Worm (Caenorhabditis elegans) whole organism, young adult: Measurements from ENCODE around the gene wrk-1.
A peak's percentile ranks its signal among the peaks of the same experiment; 100 is the strongest.

ENCODE experiments used
- B0019.2 ChIP-seq: fragments of 200-800 bp; sonication (Bioruptor generic); conservative IDR thresholded peaks from 2 replicates; pipeline ENCODE4 v1.3.6; 2022; ENCODE audit warnings: missing genetic modification reagents, missing genetic modification characterization, missing compliant biosample characterization
- B0336.3 ChIP-seq: fragments of 200-800 bp; sonication (Bioruptor generic); IDR thresholded peaks from 2 replicates; pipeline ENCODE4 v1.3.6; 2022; ENCODE audit warnings: missing genetic modification characterization, missing compliant biosample characterization
- D2030.7 ChIP-seq: fragments of 200-800 bp; sonication (Bioruptor generic); IDR thresholded peaks from 2 replicates; pipeline ENCODE4 v1.3.6; 2022; ENCODE audit warnings: missing genetic modification reagents, missing genetic modification characterization, missing compliant biosample characterization
- F22D6.2 ChIP-seq: sonication (generic microtip); optimal IDR thresholded peaks from 2 replicates; lab custom pipeline; 2016; ENCODE audit warnings: mild to moderate bottlenecking, missing genetic modification characterization, missing compliant biosample characterization
- F57A8.1 ChIP-seq: fragments of 200-800 bp; sonication (Bioruptor generic); optimal IDR thresholded peaks from 2 replicates; lab custom pipeline; 2018; ENCODE audit warnings: mild to moderate bottlenecking, missing genetic modification characterization, moderate library complexity, missing compliant biosample characterization
- F57C9.4 ChIP-seq: sonication (generic microtip); optimal IDR thresholded peaks from 2 replicates; lab custom pipeline; 2017; ENCODE audit warnings: mild to moderate bottlenecking, missing genetic modification characterization, missing compliant biosample characterization
- K11D2.4 ChIP-seq: fragments of 200-800 bp; sonication (Bioruptor generic); IDR thresholded peaks from 2 replicates; pipeline ENCODE4 v1.3.6; 2022; ENCODE audit warnings: missing genetic modification reagents, missing genetic modification characterization, missing compliant biosample characterization
- Y79H2A.3 ChIP-seq: fragments of 200-800 bp; sonication (Bioruptor generic); conservative IDR thresholded peaks from 2 replicates; pipeline ENCODE4 v1.3.6; 2022; ENCODE audit warnings: missing genetic modification reagents, missing genetic modification characterization, missing compliant biosample characterization
- ZK185.1 ChIP-seq: sonication (generic microtip); optimal IDR thresholded peaks from 2 replicates; lab custom pipeline; 2016; ENCODE audit warnings: mild to moderate bottlenecking, missing genetic modification characterization, missing compliant biosample characterization; ENCODE audit not compliant: poor library complexity, severe bottlenecking
- aptf-2 ChIP-seq: fragments of 200-800 bp; sonication (Bioruptor generic); conservative IDR thresholded peaks from 2 replicates; pipeline ENCODE4 v1.3.6; 2022; ENCODE audit warnings: missing genetic modification reagents, missing genetic modification characterization, missing compliant biosample characterization
- athp-1 ChIP-seq: sonication (generic microtip); optimal IDR thresholded peaks from 2 replicates; lab custom pipeline; 2017; ENCODE audit warnings: mild to moderate bottlenecking, missing genetic modification characterization, missing compliant biosample characterization
- attf-3 ChIP-seq: fragments of 200-800 bp; sonication (Bioruptor generic); conservative IDR thresholded peaks from 2 replicates; pipeline ENCODE4 v1.3.6; 2022; ENCODE audit warnings: missing genetic modification reagents, missing genetic modification characterization, missing compliant biosample characterization
- attf-5 ChIP-seq: fragments of 200-800 bp; sonication (Bioruptor generic); optimal IDR thresholded peaks from 2 replicates; lab custom pipeline; 2018; ENCODE audit warnings: mild to moderate bottlenecking, missing genetic modification characterization, missing compliant biosample characterization
- chd-7 ChIP-seq: sonication (generic microtip); optimal IDR thresholded peaks from 2 replicates; lab custom pipeline; 2016; ENCODE audit warnings: mild to moderate bottlenecking, missing genetic modification characterization, moderate library complexity, missing compliant biosample characterization
- dox-1 ChIP-seq: fragments of 200-800 bp; sonication (Bioruptor generic); IDR thresholded peaks from 2 replicates; pipeline ENCODE4 v1.3.6; 2022; ENCODE audit warnings: missing genetic modification reagents, missing genetic modification characterization, missing compliant biosample characterization
- dpl-1 ChIP-seq: fragments of 150-350 bp; optimal IDR thresholded peaks from 2 replicates; lab custom pipeline; 2014; ENCODE audit warnings: missing biosample characterization, missing genetic modification reagents, missing genetic modification characterization
- egl-18 ChIP-seq: fragments of 200-800 bp; sonication (Bioruptor generic); IDR thresholded peaks from 2 replicates; pipeline ENCODE4 v1.3.6; 2022; ENCODE audit warnings: missing genetic modification reagents, missing genetic modification characterization, missing compliant biosample characterization
- hmg-1.2 ChIP-seq: fragments of 200-800 bp; sonication (Bioruptor generic); IDR thresholded peaks from 2 replicates; pipeline ENCODE4 v1.3.6; 2022; ENCODE audit warnings: missing genetic modification reagents, missing genetic modification characterization, missing compliant biosample characterization
- let-526 ChIP-seq: fragments of 200-800 bp; sonication (Bioruptor generic); IDR thresholded peaks from 2 replicates; pipeline ENCODE4 v1.3.6; 2022; ENCODE audit warnings: missing genetic modification reagents, missing genetic modification characterization, missing compliant biosample characterization
- lin-40 ChIP-seq: sonication (generic microtip); optimal IDR thresholded peaks from 2 replicates; lab custom pipeline; 2016; ENCODE audit warnings: missing genetic modification characterization, mild to moderate bottlenecking, missing compliant biosample characterization, missing genotype, missing genetic modification reagents
- madf-8 ChIP-seq: fragments of 200-800 bp; sonication (Bioruptor generic); conservative IDR thresholded peaks from 2 replicates; pipeline ENCODE4 v1.3.6; 2022; ENCODE audit warnings: missing genetic modification reagents, missing genetic modification characterization, missing compliant biosample characterization
- mcd-1 ChIP-seq: fragments of 200-800 bp; sonication (Bioruptor generic); IDR thresholded peaks from 2 replicates; pipeline ENCODE4 v1.3.6; 2022; ENCODE audit warnings: missing genetic modification reagents, missing genetic modification characterization, missing compliant biosample characterization
- mel-28 ChIP-seq: sonication (generic microtip); optimal IDR thresholded peaks from 2 replicates; lab custom pipeline; 2016; ENCODE audit warnings: borderline replicate concordance, mild to moderate bottlenecking, missing genetic modification characterization, missing compliant biosample characterization
- mxl-1 ChIP-seq: sonication (generic microtip); optimal IDR thresholded peaks from 2 replicates; lab custom pipeline; 2016; ENCODE audit warnings: missing genetic modification characterization, missing compliant biosample characterization
- nhr-27 ChIP-seq: fragments of 200-800 bp; sonication (Bioruptor generic); optimal IDR thresholded peaks from 2 replicates; lab custom pipeline; 2018; ENCODE audit warnings: mild to moderate bottlenecking, missing genetic modification characterization, moderate library complexity, missing compliant biosample characterization
- pha-4 ChIP-seq: fragments of 150-350 bp; sonication (generic microtip); optimal IDR thresholded peaks from 2 replicates; lab custom pipeline; 2014; ENCODE audit warnings: missing biosample characterization, missing genetic modification reagents, missing genetic modification characterization
- repo-1 ChIP-seq: sonication (generic microtip); optimal IDR thresholded peaks from 2 replicates; lab custom pipeline; 2017; ENCODE audit warnings: mild to moderate bottlenecking, missing genetic modification characterization, missing compliant biosample characterization
- sea-2 ChIP-seq: fragments of 200-800 bp; sonication (Bioruptor generic); IDR thresholded peaks from 2 replicates; pipeline ENCODE4 v1.3.6; 2022; ENCODE audit warnings: missing genetic modification characterization, missing compliant biosample characterization
- snpc-1.1 ChIP-seq: sonication (generic microtip); optimal IDR thresholded peaks from 2 replicates; lab custom pipeline; 2017; ENCODE audit warnings: missing genetic modification characterization, mild to moderate bottlenecking, missing compliant biosample characterization, antibody characterized with exemption, moderate library complexity, missing genotype, missing genetic modification reagents; ENCODE audit not compliant: insufficient read depth
- snpc-3.4 ChIP-seq: sonication (generic microtip); optimal IDR thresholded peaks from 2 replicates; lab custom pipeline; 2017; ENCODE audit warnings: missing genetic modification characterization, mild to moderate bottlenecking, missing compliant biosample characterization, antibody characterized with exemption, moderate library complexity, missing genotype, missing genetic modification reagents
- snpc-4 ChIP-seq, 5 experiments: fragments of 150-350 bp in 1 of 5; sonication (generic microtip) in 4 of 5; optimal IDR thresholded peaks; 2 replicates each; lab custom pipeline; 2014 to 2018; ENCODE audit warnings: missing genetic modification characterization in 5 of 5, missing biosample characterization in 3 of 5, antibody characterized with exemption in 2 of 5, mild to moderate bottlenecking in 2 of 5, missing compliant biosample characterization in 2 of 5, missing genotype in 2 of 5, moderate library complexity in 2 of 5, missing genetic modification reagents in 1 of 5
- sptf-2 ChIP-seq: fragments of 200-800 bp; sonication (Bioruptor generic); optimal IDR thresholded peaks from 2 replicates; lab custom pipeline; 2018; ENCODE audit warnings: mild to moderate bottlenecking, missing genetic modification characterization, missing compliant biosample characterization
- unc-130 ChIP-seq: sonication (generic microtip); optimal IDR thresholded peaks from 2 replicates; lab custom pipeline; 2016; ENCODE audit warnings: missing genetic modification reagents, missing genetic modification characterization, missing compliant biosample characterization
- ztf-18 ChIP-seq: sonication (generic microtip); optimal IDR thresholded peaks from 2 replicates; lab custom pipeline; 2016; ENCODE audit warnings: missing genotype, mild to moderate bottlenecking, missing genetic modification characterization, missing compliant biosample characterization

wrk-1 gene

DNA sequence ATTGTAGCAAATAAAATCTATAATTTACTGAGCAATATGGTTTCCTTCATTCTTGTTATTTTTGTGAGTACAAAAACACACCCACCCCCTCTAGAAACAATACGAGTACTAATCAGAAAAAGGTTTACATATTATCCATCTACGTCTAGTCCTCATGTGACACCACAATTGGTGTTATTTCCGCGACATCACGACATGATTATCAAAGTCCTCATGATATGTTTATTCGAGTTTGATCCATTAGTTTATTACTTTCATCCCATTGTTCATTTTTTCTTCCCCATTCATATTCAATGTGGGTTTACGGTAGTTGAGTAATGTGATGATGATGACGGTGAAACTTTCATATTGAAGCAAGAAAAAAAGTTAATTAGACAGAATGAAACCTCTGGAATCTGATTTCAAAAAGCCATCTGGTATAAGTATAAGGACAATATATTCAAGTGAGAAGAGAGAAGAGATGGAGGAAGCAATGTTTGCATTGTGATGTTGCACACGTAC lies 38.1 kb downstream of the wrk-1 start:
- TF ChIP-seq D2030.7 (GFP tag; lab: Robert Waterston, UW), result no peak
- no peak for TF ChIP-seq B0019.2
- no peak for TF ChIP-seq chd-7 (tag; lab: Kevin White, UChicago)
- no peak for TF ChIP-seq lin-40 (tag; lab: Kevin White, UChicago)
- TF ChIP-seq athp-1 (tag; lab: Kevin White, UChicago), result no peak
- no peak for TF ChIP-seq mel-28 (tag; lab: Kevin White, UChicago)
- no peak for TF ChIP-seq ztf-18 (tag; lab: Kevin White, UChicago)
- no peak for TF ChIP-seq mxl-1 (tag; lab: Kevin White, UChicago)
- TF ChIP-seq aptf-2, result no peak
- TF ChIP-seq F57C9.4, result no peak
- TF ChIP-seq Y79H2A.3 (GFP tag; lab: Robert Waterston, UW), result no peak
- TF ChIP-seq egl-18 (GFP tag; lab: Robert Waterston, UW), result no peak
- TF ChIP-seq sea-2 (GFP tag; lab: Robert Waterston, UW), result no peak
- TF ChIP-seq attf-5 (GFP tag; lab: Kevin White, UChicago), result no peak
- TF ChIP-seq K11D2.4, result no peak
- no peak for TF ChIP-seq pha-4 (tag; lab: Kevin White, UChicago)
- TF ChIP-seq ZK185.1 (tag; lab: Kevin White, UChicago), result no peak
- TF ChIP-seq, all 124 proteins: peak for 0

DNA sequence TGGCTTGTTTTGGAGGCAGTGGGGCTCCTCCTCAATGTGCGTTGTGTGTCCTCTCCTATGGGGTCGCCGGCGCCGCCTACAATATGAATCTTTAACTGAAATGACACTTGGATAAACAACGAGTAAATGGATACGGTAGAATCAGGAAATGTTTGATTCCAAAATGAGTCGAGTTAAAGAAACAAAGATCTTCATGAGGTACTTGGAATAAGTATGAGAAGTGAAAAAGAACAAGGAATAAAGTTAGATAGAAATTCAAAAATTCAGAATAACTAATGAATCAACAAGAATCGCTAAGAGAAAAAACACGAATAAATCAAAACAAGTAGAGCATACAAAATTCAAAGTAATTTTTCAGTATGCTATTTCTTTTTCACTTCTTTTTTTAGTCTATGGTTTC lies 41.4 kb downstream of the wrk-1 start, which contains the start of gene npr-28:
npr-28 (minus strand) TSS at position 101 of the 400 bp plus-strand sequence.
- TF ChIP-seq madf-8 (GFP tag; lab: Robert Waterston, UW), result no peak
- 0 out of 2 replicates have a peak, but pooled peaks have one; percentile 25 for TF ChIP-seq let-526 (GFP tag; lab: Robert Waterston, UW)

DNA sequence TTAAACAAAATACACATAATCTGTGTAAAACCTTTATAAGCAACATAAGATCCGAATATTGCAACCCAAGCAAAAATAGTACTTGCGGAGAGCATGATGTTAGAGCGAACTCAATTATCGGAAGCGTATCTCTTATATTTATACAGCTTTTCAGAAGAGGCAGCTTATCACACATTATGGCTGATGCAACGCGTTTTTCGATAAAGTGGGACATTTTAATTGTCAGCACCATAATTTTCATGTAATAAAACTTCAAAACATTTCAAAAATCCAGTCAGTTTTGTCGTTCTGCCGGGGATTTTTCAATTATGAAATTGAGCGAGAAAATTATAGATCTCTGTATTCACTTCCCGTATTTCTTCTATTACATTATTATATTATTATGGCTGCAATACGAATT lies 46.1 kb downstream of the wrk-1 start, which contains the start of gene drd-5:
drd-5 (minus strand) TSS at position 101 of the 400 bp plus-strand sequence.
- TF ChIP-seq sptf-2 (GFP tag; lab: Kevin White, UChicago) (no peak), dpl-1 (GFP tag; lab: Kevin White, UChicago) (no peak), unc-130 (no peak), attf-3 (GFP tag; lab: Robert Waterston, UW) (no peak)

DNA sequence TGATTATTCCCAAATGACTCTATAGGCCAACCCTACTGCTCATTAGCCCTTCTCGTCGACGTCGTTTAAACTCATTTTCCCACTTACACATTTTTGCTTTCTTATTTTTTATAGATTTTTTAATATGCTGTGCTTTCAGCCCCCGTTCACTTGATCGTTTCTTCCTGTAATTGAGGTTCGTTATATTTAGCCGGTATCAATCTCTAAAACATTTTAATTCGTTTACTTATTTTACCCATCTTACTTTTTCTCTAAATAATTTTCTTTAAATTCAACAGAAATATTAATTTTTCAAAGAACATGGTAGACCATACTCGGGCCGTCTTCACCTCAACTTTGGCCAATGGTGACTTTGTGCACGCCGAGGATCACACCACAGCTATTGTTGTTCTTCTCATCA lies 50.7 kb downstream of the wrk-1 start, which contains the start of gene F55E10.1:
F55E10.1 (plus strand) TSS at position 301 of the 400 bp plus-strand sequence.
- TF ChIP-seq aptf-2 (no peak), snpc-1.1 (tag; lab: Kevin White, UChicago) (no peak), mcd-1 (GFP tag; lab: Robert Waterston, UW) (no peak), F22D6.2 (tag; lab: Kevin White, UChicago) (no peak), attf-3 (GFP tag; lab: Robert Waterston, UW) (no peak), ztf-18 (tag; lab: Kevin White, UChicago) (no peak), dpl-1 (GFP tag; lab: Kevin White, UChicago) (no peak), snpc-4 (GFP tag; optimal IDR thresholded peaks at IDR 0.05; lab: Kevin White, UChicago) (no peak), snpc-4 (tag; optimal IDR thresholded peaks at IDR 0.05; lab: Kevin White, UChicago) (no peak), snpc-3.4 (no peak), B0336.3 (GFP tag; lab: Robert Waterston, UW) (no peak), F57A8.1 (GFP tag; lab: Kevin White, UChicago) (no peak), repo-1 (no peak), nhr-27 (no peak), hmg-1.2 (GFP tag; lab: Robert Waterston, UW) (no peak), dox-1 (GFP tag; lab: Robert Waterston, UW) (no peak)
- TF ChIP-seq, all 124 proteins: peak for 0
